Worm (Caenorhabditis elegans) whole organism, young adult: Measurements from ENCODE around the gene txdc-12.2.
A peak's percentile ranks its signal among the peaks of the same experiment; 100 is the strongest.

Experiments
- B0336.3 ChIP-seq: fragments of 200-800 bp; sonication (Bioruptor generic); IDR thresholded peaks from 2 replicates; pipeline ENCODE4 v1.3.6; 2022; ENCODE audit warnings: missing genetic modification characterization, missing compliant biosample characterization
- F57A8.1 ChIP-seq: fragments of 200-800 bp; sonication (Bioruptor generic); optimal IDR thresholded peaks from 2 replicates; lab custom pipeline; 2018; ENCODE audit warnings: mild to moderate bottlenecking, missing genetic modification characterization, moderate library complexity, missing compliant biosample characterization
- hlh-12 ChIP-seq: sonication (generic microtip); optimal IDR thresholded peaks from 2 replicates; lab custom pipeline; 2016; ENCODE audit warnings: missing genetic modification characterization, missing compliant biosample characterization
- madf-8 ChIP-seq: fragments of 200-800 bp; sonication (Bioruptor generic); conservative IDR thresholded peaks from 2 replicates; pipeline ENCODE4 v1.3.6; 2022; ENCODE audit warnings: missing genetic modification reagents, missing genetic modification characterization, missing compliant biosample characterization
- mxl-1 ChIP-seq: sonication (generic microtip); optimal IDR thresholded peaks from 2 replicates; lab custom pipeline; 2016; ENCODE audit warnings: missing genetic modification characterization, missing compliant biosample characterization
- pha-4 ChIP-seq: fragments of 150-350 bp; sonication (generic microtip); optimal IDR thresholded peaks from 2 replicates; lab custom pipeline; 2014; ENCODE audit warnings: missing biosample characterization, missing genetic modification reagents, missing genetic modification characterization
- snpc-4 ChIP-seq, 5 experiments: fragments of 150-350 bp in 1 of 5; sonication (generic microtip) in 4 of 5; optimal IDR thresholded peaks; 2 replicates each; lab custom pipeline; 2014 to 2018; ENCODE audit warnings: missing genetic modification characterization in 5 of 5, missing biosample characterization in 3 of 5, antibody characterized with exemption in 2 of 5, mild to moderate bottlenecking in 2 of 5, missing compliant biosample characterization in 2 of 5, missing genotype in 2 of 5, moderate library complexity in 2 of 5, missing genetic modification reagents in 1 of 5
- unc-62 ChIP-seq: fragments of 150-350 bp; optimal IDR thresholded peaks from 2 replicates; lab custom pipeline; 2014; ENCODE audit warnings: missing biosample characterization, missing genetic modification reagents, missing genetic modification characterization
- zfh-2 ChIP-seq: fragments of 200-800 bp; sonication (Bioruptor generic); conservative IDR thresholded peaks from 2 replicates; pipeline ENCODE4 v1.3.6; 2022; ENCODE audit warnings: missing genetic modification reagents, missing genetic modification characterization, missing compliant biosample characterization
- ztf-3 ChIP-seq: fragments of 200-800 bp; sonication (Bioruptor generic); optimal IDR thresholded peaks from 2 replicates; lab custom pipeline; 2018; ENCODE audit warnings: mild to moderate bottlenecking, missing genetic modification characterization, missing compliant biosample characterization

- TF ChIP-seq zfh-2 (GFP tag; lab: Robert Waterston, UW), result no peak; the same call in 1 of the 2 replicates
- no peak for TF ChIP-seq snpc-4 (GFP tag; optimal IDR thresholded peaks at IDR 0.05; lab: Kevin White, UChicago)
- no peak for TF ChIP-seq snpc-4 (tag; optimal IDR thresholded peaks at IDR 0.05; lab: Kevin White, UChicago)
- no peak for TF ChIP-seq ztf-3 (GFP tag; lab: Kevin White, UChicago)
- no peak for TF ChIP-seq hlh-12 (tag; lab: Kevin White, UChicago)
- no peak for TF ChIP-seq madf-8 (GFP tag; lab: Robert Waterston, UW)
- TF ChIP-seq B0336.3 (GFP tag; lab: Robert Waterston, UW), result no peak; the same call in 1 of the 2 replicates
- TF ChIP-seq unc-62 (GFP tag; lab: Kevin White, UChicago), result peak; percentile 29
- TF ChIP-seq mxl-1 (tag; lab: Kevin White, UChicago), result no peak
- TF ChIP-seq F57A8.1, result no peak
- no peak for TF ChIP-seq pha-4 (tag; lab: Kevin White, UChicago)
Measured at ce11 chrX:2071392-2072001, 2.8 kb upstream of the txdc-12.2 start.
